Worm (Caenorhabditis elegans) whole organism, midembryonic: ENCODE data around the gene pei-1.
A peak's percentile ranks its signal among the peaks of the same experiment; 100 is the strongest.

Source experiments
- cog-1 ChIP-seq: sonication (generic microtip); optimal IDR thresholded peaks from 2 replicates; lab custom pipeline; 2016; ENCODE audit warnings: missing genetic modification characterization, missing compliant biosample characterization
- flt-1 ChIP-seq: fragments of 200-800 bp; sonication (Bioruptor generic); IDR thresholded peaks from 2 replicates; pipeline ENCODE4 v1.3.6; 2022; ENCODE audit warnings: missing genetic modification characterization, missing compliant biosample characterization
- klf-2 ChIP-seq: fragments of 200-800 bp; sonication (Bioruptor generic); conservative IDR thresholded peaks from 2 replicates; pipeline ENCODE4 v1.3.6; 2022; ENCODE audit warnings: missing genetic modification reagents, missing genetic modification characterization, missing compliant biosample characterization
- med-1 ChIP-seq: sonication (generic microtip); optimal IDR thresholded peaks from 2 replicates; lab custom pipeline; 2017; ENCODE audit warnings: missing genetic modification characterization, mild to moderate bottlenecking, missing compliant biosample characterization, antibody characterized with exemption, missing genetic modification reagents; ENCODE audit not compliant: insufficient read depth
- tab-1 ChIP-seq: fragments of 200-800 bp; sonication (Bioruptor generic); IDR thresholded peaks from 2 replicates; pipeline ENCODE4 v1.3.6; 2022; ENCODE audit warnings: missing genetic modification characterization, missing compliant biosample characterization
- ztf-29 ChIP-seq: fragments of 200-800 bp; sonication (Bioruptor generic); IDR thresholded peaks from 2 replicates; pipeline ENCODE4 v1.3.6; 2022; ENCODE audit warnings: missing genetic modification reagents, missing genetic modification characterization, missing compliant biosample characterization

- TF ChIP-seq klf-2 (GFP tag; lab: Robert Waterston, UW) (no peak), med-1 (GFP tag; lab: Kevin White, UChicago) (no peak), flt-1 (GFP tag; lab: Robert Waterston, UW) (0 out of 2 replicates have a peak, but pooled peaks have one; percentile 25), tab-1 (GFP tag; lab: Robert Waterston, UW) (no peak), ztf-29 (GFP tag; lab: Robert Waterston, UW) (no peak), cog-1 (no peak)
Observed at ce11 chrIV:9617358-9617757, 25.0 kb upstream of the pei-1 start.
